Worm (Caenorhabditis elegans): ENCODE results near the gene ced-5.

- TF ChIP-seq cog-1 (tag; optimal IDR thresholded peaks at IDR 0.05) (no peak), ref-1 (GFP tag; conservative IDR thresholded peaks at IDR 0.05) (no peak), tab-1 (GFP tag; IDR thresholded peaks at IDR 0.05) (no peak)
Measured at ce11 chrIV:10538584-10538983, 54.7 kb downstream of the ced-5 start, which contains the start of gene T07G12.4.
